Worm (Caenorhabditis elegans) whole organism, L1 larva: Measurements from ENCODE around the gene F48C5.2.

Source experiments
- blmp-1 ChIP-seq: fragments of 150-350 bp; optimal IDR thresholded peaks from 2 replicates; lab custom pipeline; 2014; ENCODE audit warnings: missing biosample characterization, missing genetic modification characterization
- ces-1 ChIP-seq: fragments of 150-350 bp; optimal IDR thresholded peaks from 2 replicates; lab custom pipeline; 2014; ENCODE audit warnings: missing biosample characterization, missing genetic modification reagents, missing genetic modification characterization
- fos-1 ChIP-seq: fragments of 150-350 bp; optimal IDR thresholded peaks from 2 replicates; lab custom pipeline; 2014; ENCODE audit warnings: missing biosample characterization, missing genetic modification characterization
- lin-15B ChIP-seq: fragments of 150-350 bp; sonication (generic microtip); optimal IDR thresholded peaks from 3 replicates; lab custom pipeline; 2014; ENCODE audit warnings: missing biosample characterization, missing genetic modification characterization
- lsy-2 ChIP-seq, 2 experiments: fragments of 150-350 bp; optimal IDR thresholded peaks; 2 replicates each; lab custom pipeline; 2014; ENCODE audit warnings: missing biosample characterization in 2 of 2, missing genetic modification characterization in 2 of 2
- mab-9 ChIP-seq: fragments of 200-800 bp; sonication (Bioruptor generic); IDR thresholded peaks from 2 replicates; pipeline ENCODE4 v1.3.6; 2022; ENCODE audit warnings: missing genetic modification reagents, missing genetic modification characterization, missing compliant biosample characterization
- nhr-12 ChIP-seq: sonication (generic microtip); optimal IDR thresholded peaks from 2 replicates; lab custom pipeline; 2017; ENCODE audit warnings: missing biosample characterization, missing genetic modification characterization
- nhr-28 ChIP-seq: fragments of 150-350 bp; optimal IDR thresholded peaks from 2 replicates; lab custom pipeline; 2014; ENCODE audit warnings: missing biosample characterization, missing genetic modification characterization
- nhr-77 ChIP-seq: fragments of 150-350 bp; optimal IDR thresholded peaks from 2 replicates; lab custom pipeline; 2014; ENCODE audit warnings: missing biosample characterization, missing genetic modification characterization
- sox-4 ChIP-seq: sonication (generic microtip); optimal IDR thresholded peaks from 2 replicates; lab custom pipeline; 2016; ENCODE audit warnings: missing genetic modification characterization, missing compliant biosample characterization
- unc-62 ChIP-seq: fragments of 150-350 bp; optimal IDR thresholded peaks from 2 replicates; lab custom pipeline; 2014; ENCODE audit warnings: missing biosample characterization, missing genetic modification reagents, missing genetic modification characterization
- ztf-11 ChIP-seq, 2 experiments: sonication (generic microtip); optimal IDR thresholded peaks; 2 replicates each; lab custom pipeline; 2016 to 2017; ENCODE audit warnings: missing genetic modification characterization in 2 of 2, missing biosample characterization in 1 of 2, missing compliant biosample characterization in 1 of 2
- ztf-4 ChIP-seq: fragments of 150-350 bp; optimal IDR thresholded peaks from 2 replicates; lab custom pipeline; 2014; ENCODE audit warnings: missing biosample characterization, missing genetic modification characterization

- TF ChIP-seq nhr-77 (tag; lab: Kevin White, UChicago) (no peak), lsy-2 (tag; optimal IDR thresholded peaks at IDR 0.05; lab: Kevin White, UChicago) (no peak), unc-62 (GFP tag; lab: Kevin White, UChicago) (no peak), sox-4 (tag; lab: Kevin White, UChicago) (no peak), ces-1 (GFP tag; lab: Kevin White, UChicago) (no peak), ztf-11 (tag; optimal IDR thresholded peaks at IDR 0.05; lab: Kevin White, UChicago) (no peak), nhr-12 (tag; lab: Kevin White, UChicago) (no peak), nhr-28 (no peak), blmp-1 (tag; lab: Kevin White, UChicago) (no peak), lin-15B (no peak), fos-1 (tag; lab: Kevin White, UChicago) (no peak), mab-9 (GFP tag; lab: Robert Waterston, UW) (no peak), ztf-4 (tag; lab: Kevin White, UChicago) (no peak)
Measured at ce11 chrX:11469600-11469999, 15.5 kb upstream of the F48C5.2 start.
